Worm (Caenorhabditis elegans) whole organism, young adult: ENCODE data around the gene col-99.
A peak's percentile ranks its signal among the peaks of the same experiment; 100 is the strongest.

ENCODE experiments used
- B0336.3 ChIP-seq: fragments of 200-800 bp; sonication (Bioruptor generic); IDR thresholded peaks from 2 replicates; pipeline ENCODE4 v1.3.6; 2022; ENCODE audit warnings: missing genetic modification characterization, missing compliant biosample characterization
- D2030.7 ChIP-seq: fragments of 200-800 bp; sonication (Bioruptor generic); IDR thresholded peaks from 2 replicates; pipeline ENCODE4 v1.3.6; 2022; ENCODE audit warnings: missing genetic modification reagents, missing genetic modification characterization, missing compliant biosample characterization
- F22D6.2 ChIP-seq: sonication (generic microtip); optimal IDR thresholded peaks from 2 replicates; lab custom pipeline; 2016; ENCODE audit warnings: mild to moderate bottlenecking, missing genetic modification characterization, missing compliant biosample characterization
- F23B12.7 ChIP-seq: sonication (generic microtip); optimal IDR thresholded peaks from 2 replicates; lab custom pipeline; 2017; ENCODE audit warnings: missing genetic modification characterization, mild to moderate bottlenecking, missing compliant biosample characterization, antibody characterized with exemption, moderate library complexity; ENCODE audit not compliant: insufficient read depth
- F49E8.2 ChIP-seq: sonication (generic microtip); optimal IDR thresholded peaks from 3 replicates; lab custom pipeline; 2017; ENCODE audit warnings: missing genetic modification characterization, mild to moderate bottlenecking, missing compliant biosample characterization, antibody characterized with exemption, moderate library complexity; ENCODE audit not compliant: insufficient read depth
- T07F8.4 ChIP-seq: sonication (generic microtip); optimal IDR thresholded peaks from 2 replicates; lab custom pipeline; 2016; ENCODE audit warnings: mild to moderate bottlenecking, missing genetic modification characterization, moderate library complexity, missing compliant biosample characterization
- ZK185.1 ChIP-seq: sonication (generic microtip); optimal IDR thresholded peaks from 2 replicates; lab custom pipeline; 2016; ENCODE audit warnings: mild to moderate bottlenecking, missing genetic modification characterization, missing compliant biosample characterization; ENCODE audit not compliant: poor library complexity, severe bottlenecking
- aptf-2 ChIP-seq: fragments of 200-800 bp; sonication (Bioruptor generic); conservative IDR thresholded peaks from 2 replicates; pipeline ENCODE4 v1.3.6; 2022; ENCODE audit warnings: missing genetic modification reagents, missing genetic modification characterization, missing compliant biosample characterization
- athp-1 ChIP-seq: sonication (generic microtip); optimal IDR thresholded peaks from 2 replicates; lab custom pipeline; 2017; ENCODE audit warnings: mild to moderate bottlenecking, missing genetic modification characterization, missing compliant biosample characterization
- attf-3 ChIP-seq: fragments of 200-800 bp; sonication (Bioruptor generic); conservative IDR thresholded peaks from 2 replicates; pipeline ENCODE4 v1.3.6; 2022; ENCODE audit warnings: missing genetic modification reagents, missing genetic modification characterization, missing compliant biosample characterization
- attf-5 ChIP-seq: fragments of 200-800 bp; sonication (Bioruptor generic); optimal IDR thresholded peaks from 2 replicates; lab custom pipeline; 2018; ENCODE audit warnings: mild to moderate bottlenecking, missing genetic modification characterization, missing compliant biosample characterization
- cebp-1 ChIP-seq, 2 experiments: fragments of 200-800 bp in 1 of 2; sonication (Bioruptor generic) in 1 of 2; sonication (generic microtip) in 1 of 2; IDR thresholded peaks in 1 of 2; optimal IDR thresholded peaks in 1 of 2; 2 replicates each; pipeline versions ENCODE4 v1.3.6 to Lab custom; 2017 to 2022; ENCODE audit warnings: missing compliant biosample characterization in 2 of 2, missing genetic modification characterization in 2 of 2, mild to moderate bottlenecking in 1 of 2, missing genetic modification reagents in 1 of 2, moderate library complexity in 1 of 2
- ceh-100 ChIP-seq: fragments of 200-800 bp; sonication (Bioruptor generic); IDR thresholded peaks from 2 replicates; pipeline ENCODE4 v1.3.6; 2022; ENCODE audit warnings: missing genetic modification reagents, missing genetic modification characterization, missing compliant biosample characterization
- ceh-58 ChIP-seq: fragments of 200-800 bp; sonication (Bioruptor generic); IDR thresholded peaks from 2 replicates; pipeline ENCODE4 v1.3.6; 2022; ENCODE audit warnings: missing genetic modification characterization, missing compliant biosample characterization
- dox-1 ChIP-seq: fragments of 200-800 bp; sonication (Bioruptor generic); IDR thresholded peaks from 2 replicates; pipeline ENCODE4 v1.3.6; 2022; ENCODE audit warnings: missing genetic modification reagents, missing genetic modification characterization, missing compliant biosample characterization
- dpff-1 ChIP-seq: sonication (generic microtip); optimal IDR thresholded peaks from 2 replicates; lab custom pipeline; 2017; ENCODE audit warnings: mild to moderate bottlenecking, missing genetic modification characterization, missing compliant biosample characterization
- egrh-3 ChIP-seq: fragments of 200-800 bp; sonication (Bioruptor generic); IDR thresholded peaks from 2 replicates; pipeline ENCODE4 v1.3.6; 2022; ENCODE audit warnings: missing genetic modification reagents, missing genetic modification characterization, missing compliant biosample characterization
- ekl-4 ChIP-seq: fragments of 200-800 bp; sonication (Bioruptor generic); IDR thresholded peaks from 2 replicates; pipeline ENCODE4 v1.3.6; 2022; ENCODE audit warnings: missing genetic modification reagents, missing genetic modification characterization, missing compliant biosample characterization
- hmg-1.2 ChIP-seq: fragments of 200-800 bp; sonication (Bioruptor generic); IDR thresholded peaks from 2 replicates; pipeline ENCODE4 v1.3.6; 2022; ENCODE audit warnings: missing genetic modification reagents, missing genetic modification characterization, missing compliant biosample characterization
- let-607 ChIP-seq, 2 experiments: fragments of 200-800 bp in 1 of 2; sonication (Bioruptor generic) in 1 of 2; sonication (generic microtip) in 1 of 2; optimal IDR thresholded peaks; 2 replicates each; lab custom pipeline; 2016 to 2018; ENCODE audit warnings: mild to moderate bottlenecking in 2 of 2, missing compliant biosample characterization in 2 of 2, missing genetic modification characterization in 2 of 2, moderate library complexity in 2 of 2, missing genotype in 1 of 2
- lin-26 ChIP-seq: fragments of 200-800 bp; sonication (Bioruptor generic); IDR thresholded peaks from 2 replicates; pipeline ENCODE4 v1.3.6; 2022; ENCODE audit warnings: missing genetic modification reagents, missing genetic modification characterization, missing compliant biosample characterization
- lin-35 ChIP-seq, 3 experiments: fragments of 150-350 bp in 2 of 3; sonication (generic microtip) in 1 of 3; optimal IDR thresholded peaks; 2 replicates each; lab custom pipeline; 2014 to 2018; ENCODE audit warnings: missing biosample characterization in 3 of 3, missing genetic modification characterization in 3 of 3, missing genetic modification reagents in 3 of 3
- lin-54 ChIP-seq: fragments of 200-800 bp; sonication (Bioruptor generic); optimal IDR thresholded peaks from 2 replicates; lab custom pipeline; 2018; ENCODE audit warnings: mild to moderate bottlenecking, missing genetic modification characterization, missing compliant biosample characterization
- lsl-1 ChIP-seq: fragments of 200-800 bp; sonication (Bioruptor generic); optimal IDR thresholded peaks from 2 replicates; lab custom pipeline; 2018; ENCODE audit warnings: mild to moderate bottlenecking, missing genetic modification characterization, moderate library complexity, missing compliant biosample characterization
- madf-6 ChIP-seq: fragments of 200-800 bp; sonication (Bioruptor generic); IDR thresholded peaks from 2 replicates; pipeline ENCODE4 v1.3.6; 2022; ENCODE audit warnings: missing genetic modification reagents, missing genetic modification characterization, missing compliant biosample characterization
- mcd-1 ChIP-seq: fragments of 200-800 bp; sonication (Bioruptor generic); IDR thresholded peaks from 2 replicates; pipeline ENCODE4 v1.3.6; 2022; ENCODE audit warnings: missing genetic modification reagents, missing genetic modification characterization, missing compliant biosample characterization
- mxl-1 ChIP-seq: sonication (generic microtip); optimal IDR thresholded peaks from 2 replicates; lab custom pipeline; 2016; ENCODE audit warnings: missing genetic modification characterization, missing compliant biosample characterization
- nfya-2 ChIP-seq: fragments of 200-800 bp; sonication (Bioruptor generic); IDR thresholded peaks from 2 replicates; pipeline ENCODE4 v1.3.6; 2022; ENCODE audit warnings: missing genetic modification reagents, missing genetic modification characterization, missing compliant biosample characterization
- nhr-27 ChIP-seq: fragments of 200-800 bp; sonication (Bioruptor generic); optimal IDR thresholded peaks from 2 replicates; lab custom pipeline; 2018; ENCODE audit warnings: mild to moderate bottlenecking, missing genetic modification characterization, moderate library complexity, missing compliant biosample characterization
- nhr-80 ChIP-seq: sonication (generic microtip); optimal IDR thresholded peaks from 2 replicates; lab custom pipeline; 2016; ENCODE audit warnings: missing genetic modification characterization, missing compliant biosample characterization
- nhr-90 ChIP-seq: sonication (generic microtip); optimal IDR thresholded peaks from 2 replicates; lab custom pipeline; 2016; ENCODE audit warnings: missing genotype, mild to moderate bottlenecking, missing genetic modification characterization, missing compliant biosample characterization
- pha-4 ChIP-seq: fragments of 150-350 bp; sonication (generic microtip); optimal IDR thresholded peaks from 2 replicates; lab custom pipeline; 2014; ENCODE audit warnings: missing biosample characterization, missing genetic modification reagents, missing genetic modification characterization
- rec-8 ChIP-seq, 2 experiments: sonication (generic microtip); optimal IDR thresholded peaks; 2 replicates each; lab custom pipeline; 2016; ENCODE audit warnings: mild to moderate bottlenecking in 2 of 2, missing genetic modification characterization in 2 of 2, missing genetic modification reagents in 2 of 2, missing genotype in 2 of 2, missing biosample characterization in 1 of 2, missing compliant biosample characterization in 1 of 2, moderate library complexity in 1 of 2
- sdz-38 ChIP-seq: sonication (generic microtip); optimal IDR thresholded peaks from 2 replicates; lab custom pipeline; 2016; ENCODE audit warnings: missing genotype, missing genetic modification characterization, missing compliant biosample characterization
- sea-2 ChIP-seq: fragments of 200-800 bp; sonication (Bioruptor generic); IDR thresholded peaks from 2 replicates; pipeline ENCODE4 v1.3.6; 2022; ENCODE audit warnings: missing genetic modification characterization, missing compliant biosample characterization
- snpc-1.1 ChIP-seq: sonication (generic microtip); optimal IDR thresholded peaks from 2 replicates; lab custom pipeline; 2017; ENCODE audit warnings: missing genetic modification characterization, mild to moderate bottlenecking, missing compliant biosample characterization, antibody characterized with exemption, moderate library complexity, missing genotype, missing genetic modification reagents; ENCODE audit not compliant: insufficient read depth
- snpc-1.3 ChIP-seq: sonication (generic microtip); optimal IDR thresholded peaks from 2 replicates; lab custom pipeline; 2017; ENCODE audit warnings: missing genetic modification characterization, mild to moderate bottlenecking, missing compliant biosample characterization, antibody characterized with exemption, moderate library complexity, missing genotype, missing genetic modification reagents; ENCODE audit not compliant: insufficient read depth
- snpc-4 ChIP-seq, 5 experiments: fragments of 150-350 bp in 1 of 5; sonication (generic microtip) in 4 of 5; optimal IDR thresholded peaks; 2 replicates each; lab custom pipeline; 2014 to 2018; ENCODE audit warnings: missing genetic modification characterization in 5 of 5, missing biosample characterization in 3 of 5, antibody characterized with exemption in 2 of 5, mild to moderate bottlenecking in 2 of 5, missing compliant biosample characterization in 2 of 5, missing genotype in 2 of 5, moderate library complexity in 2 of 5, missing genetic modification reagents in 1 of 5
- tbp1 ChIP-seq: fragments of 200-800 bp; sonication (Bioruptor generic); optimal IDR thresholded peaks from 2 replicates; lab custom pipeline; 2018; ENCODE audit warnings: mild to moderate bottlenecking, missing genetic modification characterization, missing compliant biosample characterization
- tlf-1 ChIP-seq: fragments of 200-800 bp; sonication (Bioruptor generic); optimal IDR thresholded peaks from 2 replicates; lab custom pipeline; 2018; ENCODE audit warnings: mild to moderate bottlenecking, missing genetic modification characterization, missing compliant biosample characterization
- ztf-28 ChIP-seq: fragments of 200-800 bp; sonication (Bioruptor generic); IDR thresholded peaks from 2 replicates; pipeline ENCODE4 v1.3.6; 2022; ENCODE audit warnings: missing genetic modification reagents, missing genetic modification characterization, missing compliant biosample characterization
- ztf-3 ChIP-seq: fragments of 200-800 bp; sonication (Bioruptor generic); optimal IDR thresholded peaks from 2 replicates; lab custom pipeline; 2018; ENCODE audit warnings: mild to moderate bottlenecking, missing genetic modification characterization, missing compliant biosample characterization

col-99 gene

ce11 chrIV:128525-128924 is 19.2 kb downstream of the col-99 start (continued):
- TF ChIP-seq ceh-100 (GFP tag; lab: Robert Waterston, UW) (no peak), ekl-4 (GFP tag; lab: Robert Waterston, UW) (no peak), hmg-1.2 (GFP tag; lab: Robert Waterston, UW) (peak; percentile 32; the same call in 1 of the 2 replicates), lin-26 (GFP tag; lab: Robert Waterston, UW) (0 out of 2 replicates have a peak, but pooled peaks have one; percentile 12), egrh-3 (GFP tag; lab: Robert Waterston, UW) (peak; percentile 97), nfya-2 (GFP tag; lab: Robert Waterston, UW) (no peak), B0336.3 (0 out of 2 replicates have a peak, but pooled peaks have one; percentile 18), sea-2 (GFP tag; lab: Robert Waterston, UW) (no peak), athp-1 (tag; lab: Kevin White, UChicago) (no peak), ceh-58 (GFP tag; lab: Robert Waterston, UW) (no peak), nhr-90 (tag; lab: Kevin White, UChicago) (no peak), rec-8 (tag; optimal IDR thresholded peaks at IDR 0.05; lab: Kevin White, UChicago) (no peak), snpc-4 (GFP tag; optimal IDR thresholded peaks at IDR 0.05; lab: Kevin White, UChicago) (no peak), snpc-4 (tag; optimal IDR thresholded peaks at IDR 0.05; lab: Kevin White, UChicago) (no peak), ztf-3 (no peak), pha-4 (tag; lab: Kevin White, UChicago) (no peak), T07F8.4 (tag; lab: Kevin White, UChicago) (no peak), mxl-1 (tag; lab: Kevin White, UChicago) (no peak), let-607 (tag; optimal IDR thresholded peaks at IDR 0.05; lab: Kevin White, UChicago) (peak; percentile 30 to 66), madf-6 (GFP tag; lab: Robert Waterston, UW) (peak; percentile 68), mcd-1 (GFP tag; lab: Robert Waterston, UW) (peak; percentile 64; the same call in 1 of the 2 replicates), F22D6.2 (no peak), snpc-1.1 (tag; lab: Kevin White, UChicago) (no peak), dpff-1 (no peak), dox-1 (GFP tag; lab: Robert Waterston, UW) (peak; percentile 46), cebp-1 (GFP tag; IDR thresholded peaks at IDR 0.05; lab: Robert Waterston, UW) (no peak), cebp-1 (tag; optimal IDR thresholded peaks at IDR 0.05; lab: Kevin White, UChicago) (peak; percentile 10), nhr-27 (tag; lab: Kevin White, UChicago) (no peak), D2030.7 (GFP tag; lab: Robert Waterston, UW) (peak; percentile 32; the same call in 1 of the 2 replicates), aptf-2 (no peak)
- TF ChIP-seq, all 124 proteins: peak for 15

ce11 chrIV:125881-126781 is 21.6 kb downstream of the col-99 start, which contains the start of the genes grld-1 and cox-6C:
TSS of gene grld-1 (minus strand) at chrIV:125931.
TSS of gene cox-6C (plus strand) at chrIV:126731.
- peak; percentile 47 for TF ChIP-seq lin-54 (GFP tag; lab: Kevin White, UChicago)
- TF ChIP-seq ceh-100 (GFP tag; lab: Robert Waterston, UW) = peak; percentile 44; the same call in 1 of the 2 replicates
- TF ChIP-seq tbp1 (GFP tag; lab: Kevin White, UChicago) = peak; percentile 37
- peak; percentile 81 for TF ChIP-seq lsl-1 (GFP tag; lab: Kevin White, UChicago)
- TF ChIP-seq ztf-28 = no peak
- TF ChIP-seq sdz-38 (tag; lab: Kevin White, UChicago) = no peak
- TF ChIP-seq snpc-1.3 (tag; lab: Kevin White, UChicago) = peak; percentile 25
- peak; percentile 37; the same call in 1 of the 2 replicates for TF ChIP-seq madf-6 (GFP tag; lab: Robert Waterston, UW)
- TF ChIP-seq nhr-80 (tag; lab: Kevin White, UChicago) = peak; percentile 0
- TF ChIP-seq F23B12.7 (tag; lab: Kevin White, UChicago) = peak; percentile 42
- TF ChIP-seq attf-3 (GFP tag; lab: Robert Waterston, UW) = peak; percentile 92
- TF ChIP-seq tlf-1 (GFP tag; lab: Kevin White, UChicago) = no peak
- peak; percentile 83 for TF ChIP-seq D2030.7 (GFP tag; lab: Robert Waterston, UW)
- peak; percentile 87 for TF ChIP-seq attf-5
- TF ChIP-seq F49E8.2 (tag; lab: Kevin White, UChicago) = peak; percentile 6
- TF ChIP-seq lin-35 (GFP tag; optimal IDR thresholded peaks at IDR 0.05; lab: Kevin White, UChicago) = peak in 1 of 3 experiments; percentile 41
- TF ChIP-seq snpc-4 (GFP tag; optimal IDR thresholded peaks at IDR 0.05; lab: Kevin White, UChicago) = no peak
- peak in 2 of 4 experiments; percentile 10 to 52 for TF ChIP-seq snpc-4 (tag; optimal IDR thresholded peaks at IDR 0.05; lab: Kevin White, UChicago)
- TF ChIP-seq ZK185.1 (tag; lab: Kevin White, UChicago) = peak; percentile 38
